Worm (Caenorhabditis elegans): ENCODE results near the gene acl-12.

- no peak for TF ChIP-seq ama-1 (optimal IDR thresholded peaks at IDR 0.05)
- no peak for TF ChIP-seq elt-1 (tag; optimal IDR thresholded peaks at IDR 0.05)
- no peak for TF ChIP-seq sem-4 (tag; optimal IDR thresholded peaks at IDR 0.05)
- no peak for TF ChIP-seq elt-3 (tag; optimal IDR thresholded peaks at IDR 0.05)
- TF ChIP-seq skn-1 (tag; optimal IDR thresholded peaks at IDR 0.05): no peak
- TF ChIP-seq zag-1 (tag; optimal IDR thresholded peaks at IDR 0.05): no peak
- TF ChIP-seq lin-13 (GFP tag; optimal IDR thresholded peaks at IDR 0.05): no peak
- TF ChIP-seq egl-27 (tag; optimal IDR thresholded peaks at IDR 0.05): no peak
- no peak for TF ChIP-seq ZK546.5 (tag; optimal IDR thresholded peaks at IDR 0.05)
- no peak for TF ChIP-seq F13H6.1 (tag; optimal IDR thresholded peaks at IDR 0.05)
These were observed 32.4 kb downstream of the acl-12 start, which contains the start of gene C10A4.2 for ce11 chrX:7409935-7410334.

Measured in whole organism, L2 larva.